Fruit fly (Drosophila melanogaster) whole organism: ENCODE results near the gene CG11857.

Source experiments
- CG8478 ChIP-seq: fragments of >200 bp; optimal IDR thresholded peaks from 2 replicates; lab custom pipeline; 2018; ENCODE audit warnings: inconsistent platforms
- Dll ChIP-seq: fragments of >200 bp; optimal IDR thresholded peaks from 2 replicates; lab custom pipeline; 2017
- EcR ChIP-seq, 2 experiments: fragments of >200 bp; optimal IDR thresholded peaks; 2 replicates each; lab custom pipeline; 2017; ENCODE audit warnings: missing biosample characterization in 2 of 2, missing genetic modification characterization in 2 of 2, missing genetic modification reagents in 2 of 2
- pan ChIP-seq: fragments of >200 bp; optimal IDR thresholded peaks from 2 replicates; lab custom pipeline; 2017
- psq ChIP-seq: fragments of >200 bp; optimal IDR thresholded peaks from 2 replicates; lab custom pipeline; 2017
- usp ChIP-seq: fragments of >200 bp; optimal IDR thresholded peaks from 2 replicates; lab custom pipeline; 2017; ENCODE audit warnings: missing biosample characterization, missing genetic modification characterization, mixed read lengths

- TF ChIP-seq pan (lab: Kevin White, UChicago) (no peak), psq (lab: Kevin White, UChicago) (no peak), usp (GFP tag; lab: Kevin White, UChicago) (no peak), Dll (lab: Kevin White, UChicago) (no peak), EcR (GFP tag; optimal IDR thresholded peaks at IDR 0.05; lab: Kevin White, UChicago) (no peak), CG8478 (lab: Kevin White, UChicago) (no peak)
Observed at dm6 chr3R:25285173-25285572, 26.5 kb downstream of the CG11857 start, which contains the start of gene CG31104.
